Fruit fly (Drosophila melanogaster) whole organism, embryonic: ENCODE measurements around the gene CG33325.

Experiments
- Abd-B ChIP-seq: fragments of 200-800 bp; sonication (Bioruptor generic); optimal IDR thresholded peaks from 2 replicates; lab custom pipeline; 2018; ENCODE audit warnings: missing biosample characterization, mild to moderate bottlenecking, missing genetic modification characterization, moderate library complexity
- Awh ChIP-seq: fragments of 200-800 bp; sonication (Bioruptor generic); IDR thresholded peaks from 2 replicates; pipeline ENCODE4, ENCODE4 v1.3.6; 2022; ENCODE audit warnings: missing biosample characterization, missing genetic modification characterization
- Bteb2 ChIP-seq: fragments of 200-800 bp; sonication (Bioruptor generic); optimal IDR thresholded peaks from 2 replicates; lab custom pipeline; 2016; ENCODE audit warnings: missing biosample characterization, missing genetic modification characterization
- CG1024 ChIP-seq: fragments of 200-800 bp; sonication (Bioruptor generic); IDR thresholded peaks from 2 replicates; pipeline ENCODE4 v1.3.6; 2022; ENCODE audit warnings: missing biosample characterization, missing genetic modification characterization
- CG10366 ChIP-seq: fragments of 200-800 bp; sonication (Bioruptor generic); IDR thresholded peaks from 2 replicates; pipeline ENCODE4 v1.3.6; 2022; ENCODE audit warnings: missing biosample characterization, missing genetic modification characterization
- CG10565 ChIP-seq: fragments of 200-800 bp; sonication (Bioruptor generic); optimal IDR thresholded peaks from 3 replicates; lab custom pipeline; 2016; ENCODE audit warnings: missing biosample characterization, mild to moderate bottlenecking, missing genetic modification characterization
- CG1233 ChIP-seq: fragments of 200-800 bp; sonication (Bioruptor generic); optimal IDR thresholded peaks from 4 replicates; lab custom pipeline; 2018; ENCODE audit warnings: missing biosample characterization, mild to moderate bottlenecking, missing genetic modification characterization
- CG12391 ChIP-seq: fragments of 200-800 bp; sonication (Bioruptor generic); optimal IDR thresholded peaks from 3 replicates; lab custom pipeline; 2018; ENCODE audit warnings: missing biosample characterization, mild to moderate bottlenecking, missing genetic modification characterization, moderate library complexity
- CG12942 ChIP-seq: fragments of 200-800 bp; sonication (Bioruptor generic); optimal IDR thresholded peaks from 3 replicates; lab custom pipeline; 2016; ENCODE audit warnings: missing biosample characterization, missing genetic modification characterization
- CG17385 ChIP-seq: fragments of 200-800 bp; sonication (Bioruptor generic); optimal IDR thresholded peaks from 3 replicates; lab custom pipeline; 2018; ENCODE audit warnings: missing biosample characterization, mild to moderate bottlenecking, missing genetic modification characterization
- CG2889 ChIP-seq: fragments of 200-800 bp; sonication (Bioruptor generic); IDR thresholded peaks from 3 replicates; pipeline ENCODE4 v1.3.6; 2022; ENCODE audit warnings: missing biosample characterization, missing genetic modification characterization
- CG31365 ChIP-seq: fragments of 200-800 bp; sonication (Bioruptor generic); optimal IDR thresholded peaks from 2 replicates; lab custom pipeline; 2018; ENCODE audit warnings: missing biosample characterization, mild to moderate bottlenecking, missing genetic modification characterization
- CG43689 ChIP-seq: fragments of 200-800 bp; sonication (Bioruptor generic); IDR thresholded peaks from 2 replicates; pipeline ENCODE4 v1.3.6; 2022; ENCODE audit warnings: missing biosample characterization, missing genetic modification characterization
- CG5245 ChIP-seq: fragments of 200-800 bp; sonication (Bioruptor generic); optimal IDR thresholded peaks from 3 replicates; lab custom pipeline; 2016; ENCODE audit warnings: missing biosample characterization, missing genetic modification characterization
- CG8290 ChIP-seq, 3 experiments: fragments of 200-800 bp; sonication (Bioruptor generic); optimal IDR thresholded peaks; 2 replicates each; lab custom pipeline; 2016 to 2019; ENCODE audit warnings: missing biosample characterization in 3 of 3, missing genetic modification characterization in 3 of 3, mild to moderate bottlenecking in 2 of 3, moderate library complexity in 1 of 3
- CG8924 ChIP-seq: fragments of 200-800 bp; optimal IDR thresholded peaks from 3 replicates; lab custom pipeline; 2019; ENCODE audit warnings: missing biosample characterization, mild to moderate bottlenecking, missing genetic modification characterization, moderate library complexity
- CG9876 ChIP-seq: fragments of 200-800 bp; sonication (Bioruptor generic); optimal IDR thresholded peaks from 2 replicates; lab custom pipeline; 2016; ENCODE audit warnings: missing biosample characterization, missing genetic modification characterization
- Dek ChIP-seq: fragments of 200-800 bp; sonication (Bioruptor generic); optimal IDR thresholded peaks from 3 replicates; lab custom pipeline; 2019; ENCODE audit warnings: missing biosample characterization, mild to moderate bottlenecking, missing genetic modification characterization, moderate library complexity
- E2f2 ChIP-seq: fragments of 200-800 bp; sonication (Bioruptor generic); IDR thresholded peaks from 2 replicates; pipeline ENCODE4 v1.3.6; 2022; ENCODE audit warnings: missing biosample characterization, missing genetic modification characterization
- Fer1 ChIP-seq: fragments of 200-800 bp; sonication (Bioruptor generic); optimal IDR thresholded peaks from 2 replicates; lab custom pipeline; 2017; ENCODE audit warnings: missing biosample characterization, mild to moderate bottlenecking, missing genetic modification characterization
- Fer2 ChIP-seq: fragments of 200-800 bp; sonication (Bioruptor generic); optimal IDR thresholded peaks from 2 replicates; lab custom pipeline; 2018; ENCODE audit warnings: missing biosample characterization, mild to moderate bottlenecking, missing genetic modification characterization, moderate library complexity
- Gug ChIP-seq: fragments of 200-800 bp; sonication (Bioruptor generic); IDR thresholded peaks from 4 replicates; pipeline ENCODE4 v1.3.6; 2022; ENCODE audit warnings: missing biosample characterization, missing genetic modification characterization
- Hey ChIP-seq: fragments of 200-800 bp; sonication (Bioruptor generic); optimal IDR thresholded peaks from 3 replicates; lab custom pipeline; 2018; ENCODE audit warnings: missing biosample characterization, mild to moderate bottlenecking, missing genetic modification characterization
- Lim3 ChIP-seq: fragments of 200-800 bp; sonication (Bioruptor generic); IDR thresholded peaks from 2 replicates; pipeline ENCODE4 v1.3.6; 2022; ENCODE audit warnings: missing biosample characterization, missing genetic modification characterization
- NK7.1 ChIP-seq: fragments of 200-800 bp; sonication (Bioruptor generic); optimal IDR thresholded peaks from 3 replicates; lab custom pipeline; 2016; ENCODE audit warnings: missing biosample characterization, missing genetic modification characterization
- NfI ChIP-seq: fragments of 200-800 bp; sonication (Bioruptor generic); optimal IDR thresholded peaks from 3 replicates; lab custom pipeline; 2018; ENCODE audit warnings: missing biosample characterization, mild to moderate bottlenecking, missing genetic modification characterization, moderate library complexity
- Optix ChIP-seq: fragments of 200-800 bp; sonication (Bioruptor generic); IDR thresholded peaks from 3 replicates; pipeline ENCODE4 v1.3.6; 2022; ENCODE audit warnings: missing biosample characterization, missing genetic modification characterization
- Spps ChIP-seq: fragments of 200-800 bp; sonication (Bioruptor generic); optimal IDR thresholded peaks from 2 replicates; lab custom pipeline; 2018; ENCODE audit warnings: missing biosample characterization, mild to moderate bottlenecking, missing genetic modification characterization
- Ssrp ChIP-seq: fragments of 200-800 bp; sonication (Bioruptor generic); optimal IDR thresholded peaks from 2 replicates; lab custom pipeline; 2018; ENCODE audit warnings: missing biosample characterization, mild to moderate bottlenecking, missing genetic modification characterization, moderate library complexity
- Vsx1 ChIP-seq: fragments of 200-800 bp; sonication (Bioruptor generic); optimal IDR thresholded peaks from 2 replicates; lab custom pipeline; 2017; ENCODE audit warnings: missing biosample characterization, mild to moderate bottlenecking, missing genetic modification characterization, missing genetic modification reagents
- crol ChIP-seq: fragments of 200-800 bp; sonication (Bioruptor generic); IDR thresholded peaks from 2 replicates; pipeline ENCODE4 v1.3.6; 2022; ENCODE audit warnings: missing biosample characterization, missing genetic modification characterization
- crp ChIP-seq, 2 experiments: fragments of 200-800 bp; sonication (Bioruptor generic); optimal IDR thresholded peaks; 2 replicates in 1 of 2; 3 replicates in 1 of 2; lab custom pipeline; 2017; ENCODE audit warnings: missing biosample characterization in 2 of 2, missing genetic modification characterization in 2 of 2, mild to moderate bottlenecking in 1 of 2, moderate library complexity in 1 of 2
- dan ChIP-seq: fragments of 200-800 bp; sonication (Bioruptor generic); IDR thresholded peaks from 2 replicates; pipeline ENCODE4 v1.3.6; 2022; ENCODE audit warnings: missing biosample characterization, missing genetic modification characterization
- dm ChIP-seq: fragments of 200-800 bp; sonication (Bioruptor generic); optimal IDR thresholded peaks from 3 replicates; lab custom pipeline; 2016; ENCODE audit warnings: missing biosample characterization, missing genetic modification characterization
- esg ChIP-seq: fragments of 200-800 bp; sonication (Bioruptor generic); conservative IDR thresholded peaks from 2 replicates; pipeline ENCODE4 v1.3.6; 2022; ENCODE audit warnings: missing biosample characterization, missing genetic modification characterization
- insv ChIP-seq, 2 experiments: fragments of 200-800 bp; sonication (Bioruptor generic); optimal IDR thresholded peaks; 3 replicates each; lab custom pipeline; 2016 to 2018; ENCODE audit warnings: missing biosample characterization in 2 of 2, missing genetic modification characterization in 2 of 2
- kah ChIP-seq: fragments of 200-800 bp; sonication (Bioruptor generic); optimal IDR thresholded peaks from 2 replicates; lab custom pipeline; 2018; ENCODE audit warnings: missing biosample characterization, mild to moderate bottlenecking, missing genetic modification characterization
- lilli ChIP-seq: fragments of 200-800 bp; sonication (Bioruptor generic); optimal IDR thresholded peaks from 3 replicates; lab custom pipeline; 2016; ENCODE audit warnings: missing biosample characterization, missing genetic modification characterization
- nerfin-2 ChIP-seq: fragments of 200-800 bp; sonication (Bioruptor generic); IDR thresholded peaks from 2 replicates; pipeline ENCODE4 v1.3.6; 2022; ENCODE audit warnings: missing biosample characterization, missing genetic modification characterization; ENCODE audit not compliant: partially characterized antibody
- nom ChIP-seq: fragments of 200-800 bp; sonication (Bioruptor generic); optimal IDR thresholded peaks from 2 replicates; lab custom pipeline; 2017; ENCODE audit warnings: missing biosample characterization, missing genetic modification characterization, mild to moderate bottlenecking, moderate library complexity, missing genetic modification reagents
- pb ChIP-seq: fragments of 200-800 bp; sonication (Bioruptor generic); optimal IDR thresholded peaks from 3 replicates; lab custom pipeline; 2016; ENCODE audit warnings: missing biosample characterization, missing genetic modification characterization
- phol ChIP-seq: fragments of 200-800 bp; sonication (Bioruptor generic); optimal IDR thresholded peaks from 3 replicates; lab custom pipeline; 2018; ENCODE audit warnings: missing biosample characterization, mild to moderate bottlenecking, missing genetic modification characterization, moderate library complexity
- pzg ChIP-seq: fragments of 200-800 bp; sonication (Bioruptor generic); optimal IDR thresholded peaks from 3 replicates; lab custom pipeline; 2018; ENCODE audit warnings: missing biosample characterization, mild to moderate bottlenecking, missing genetic modification characterization, moderate library complexity
- schlank ChIP-seq: fragments of 200-800 bp; sonication (Bioruptor generic); optimal IDR thresholded peaks from 2 replicates; lab custom pipeline; 2018; ENCODE audit warnings: missing biosample characterization, mild to moderate bottlenecking, missing genetic modification characterization
- slou ChIP-seq: fragments of 200-800 bp; sonication (Bioruptor generic); optimal IDR thresholded peaks from 3 replicates; lab custom pipeline; 2016; ENCODE audit warnings: missing biosample characterization, missing genetic modification characterization
- tin ChIP-seq: fragments of 200-800 bp; sonication (Bioruptor generic); optimal IDR thresholded peaks from 3 replicates; lab custom pipeline; 2016; ENCODE audit warnings: missing biosample characterization, missing genetic modification characterization
- usp ChIP-seq: fragments of >200 bp; optimal IDR thresholded peaks from 2 replicates; lab custom pipeline; 2017; ENCODE audit warnings: missing biosample characterization, missing genetic modification characterization
- vnd ChIP-seq: fragments of 200-800 bp; sonication (Bioruptor generic); IDR thresholded peaks from 3 replicates; pipeline ENCODE4 v1.3.6; 2022; ENCODE audit warnings: missing biosample characterization, missing genetic modification characterization; ENCODE audit not compliant: partially characterized antibody
- z ChIP-seq: fragments of 200-800 bp; sonication (Bioruptor generic); IDR thresholded peaks from 3 replicates; pipeline ENCODE4 v1.3.6; 2022; ENCODE audit warnings: missing biosample characterization, missing genetic modification characterization
- zen2 ChIP-seq: fragments of 200-800 bp; sonication (Bioruptor generic); IDR thresholded peaks from 3 replicates; pipeline ENCODE4 v1.3.6; 2022; ENCODE audit warnings: missing biosample characterization, missing genetic modification characterization; ENCODE audit not compliant: partially characterized antibody

CG33325 gene

dm6 chr3R:8711890-8712449 is 32.1 kb upstream of the CG33325 start (continued):
- TF ChIP-seq CG43689 (GFP tag; lab: Robert Waterston, UW) = no peak
- TF ChIP-seq Spps (tag; lab: Kevin White, UChicago) = no peak
- no peak for TF ChIP-seq CG9876 (GFP tag; lab: Kevin White, UChicago)
- no peak; the same call in 1 of the 2 replicates for TF ChIP-seq esg (GFP tag; lab: Robert Waterston, UW)
- no peak for TF ChIP-seq CG10366 (GFP tag; lab: Robert Waterston, UW)
- TF ChIP-seq NfI = no peak
- TF ChIP-seq CG1233 (GFP tag; lab: Kevin White, UChicago) = no peak
- TF ChIP-seq nerfin-2 (GFP tag; lab: Robert Waterston, UW) = no peak
- no peak for TF ChIP-seq vnd (GFP tag; lab: Robert Waterston, UW)
- TF ChIP-seq CG8290 (GFP tag; optimal IDR thresholded peaks at IDR 0.05; lab: Kevin White, UChicago) = no peak
- TF ChIP-seq CG8290 (tag; optimal IDR thresholded peaks at IDR 0.05; lab: Kevin White, UChicago) = no peak
- no peak for TF ChIP-seq dan
- TF ChIP-seq CG8924 (tag; lab: Kevin White, UChicago) = no peak
- peak; percentile 19 for TF ChIP-seq phol
- TF ChIP-seq pzg = no peak
- TF ChIP-seq Abd-B (GFP tag; lab: Kevin White, UChicago) = no peak
- TF ChIP-seq dm (GFP tag; lab: Kevin White, UChicago) = no peak
- TF ChIP-seq CG17385 (GFP tag; lab: Kevin White, UChicago) = peak; percentile 19
- TF ChIP-seq zen2 (GFP tag; lab: Robert Waterston, UW) = no peak
- TF ChIP-seq crp (GFP tag; optimal IDR thresholded peaks at IDR 0.05; lab: Kevin White, UChicago) = no peak
- no peak for TF ChIP-seq CG1024 (GFP tag; lab: Robert Waterston, UW)
- no peak for TF ChIP-seq usp (GFP tag; lab: Kevin White, UChicago)
- no peak for TF ChIP-seq Hey (tag; lab: Kevin White, UChicago)
- no peak for TF ChIP-seq Fer1 (GFP tag; lab: Kevin White, UChicago)
- TF ChIP-seq z (GFP tag; lab: Robert Waterston, UW) = no peak
- no peak for TF ChIP-seq slou
- TF ChIP-seq Ssrp (tag; lab: Kevin White, UChicago) = no peak
- TF ChIP-seq CG12391 (tag; lab: Kevin White, UChicago) = peak; percentile 28
- TF ChIP-seq schlank (tag; lab: Kevin White, UChicago) = no peak
- TF ChIP-seq insv (GFP tag; optimal IDR thresholded peaks at IDR 0.05; lab: Kevin White, UChicago) = no peak
- no peak for TF ChIP-seq Bteb2 (GFP tag; lab: Kevin White, UChicago)
- TF ChIP-seq Awh (GFP tag; lab: Robert Waterston, UW) = no peak
- TF ChIP-seq CG31365 (tag; lab: Kevin White, UChicago) = no peak
- TF ChIP-seq E2f2 (GFP tag; lab: Robert Waterston, UW) = no peak
- 0 out of 3 replicates have a peak, but pooled peaks have one; percentile 23 for TF ChIP-seq CG2889 (GFP tag; lab: Robert Waterston, UW)
- no peak for TF ChIP-seq CG12942
- no peak for TF ChIP-seq NK7.1
- TF ChIP-seq lilli (GFP tag; lab: Kevin White, UChicago) = no peak
- TF ChIP-seq Optix (GFP tag; lab: Robert Waterston, UW) = 0 out of 3 replicates have a peak, but pooled peaks have one; percentile 26
- TF ChIP-seq pb (GFP tag; lab: Kevin White, UChicago) = no peak
- no peak for TF ChIP-seq Gug
- peak; percentile 60 for TF ChIP-seq Vsx1 (GFP tag; lab: Kevin White, UChicago)
- TF ChIP-seq tin (GFP tag; lab: Kevin White, UChicago) = no peak
- no peak for TF ChIP-seq kah (GFP tag; lab: Kevin White, UChicago)
- no peak for TF ChIP-seq Dek
- no peak for TF ChIP-seq Lim3
- TF ChIP-seq CG5245 (GFP tag; lab: Kevin White, UChicago) = no peak
- TF ChIP-seq nom (GFP tag; lab: Kevin White, UChicago) = no peak
- no peak for TF ChIP-seq crol (GFP tag; lab: Robert Waterston, UW)
- TF ChIP-seq CG10565 (GFP tag; lab: Kevin White, UChicago) = no peak
- no peak for TF ChIP-seq Fer2 (tag; lab: Kevin White, UChicago)
